Fruit fly (Drosophila melanogaster): ENCODE data around the gene Jon25Bi.

- TF ChIP-seq pad (GFP tag; optimal IDR thresholded peaks at IDR 0.05) (no peak), CG7045 (GFP tag; optimal IDR thresholded peaks at IDR 0.05) (no peak), ovo (GFP tag; optimal IDR thresholded peaks at IDR 0.05) (no peak), Hr96 (GFP tag; optimal IDR thresholded peaks at IDR 0.05) (no peak), CG11617 (GFP tag; optimal IDR thresholded peaks at IDR 0.05) (no peak), tj (GFP tag; optimal IDR thresholded peaks at IDR 0.05) (no peak)
These were observed 17.9 kb downstream of the Jon25Bi start, which contains the start of gene Sgs1 for dm6 chr2L:4937060-4937459.
